Fruit fly (Drosophila melanogaster): ENCODE data around the gene ksh.

ksh gene

DNA sequence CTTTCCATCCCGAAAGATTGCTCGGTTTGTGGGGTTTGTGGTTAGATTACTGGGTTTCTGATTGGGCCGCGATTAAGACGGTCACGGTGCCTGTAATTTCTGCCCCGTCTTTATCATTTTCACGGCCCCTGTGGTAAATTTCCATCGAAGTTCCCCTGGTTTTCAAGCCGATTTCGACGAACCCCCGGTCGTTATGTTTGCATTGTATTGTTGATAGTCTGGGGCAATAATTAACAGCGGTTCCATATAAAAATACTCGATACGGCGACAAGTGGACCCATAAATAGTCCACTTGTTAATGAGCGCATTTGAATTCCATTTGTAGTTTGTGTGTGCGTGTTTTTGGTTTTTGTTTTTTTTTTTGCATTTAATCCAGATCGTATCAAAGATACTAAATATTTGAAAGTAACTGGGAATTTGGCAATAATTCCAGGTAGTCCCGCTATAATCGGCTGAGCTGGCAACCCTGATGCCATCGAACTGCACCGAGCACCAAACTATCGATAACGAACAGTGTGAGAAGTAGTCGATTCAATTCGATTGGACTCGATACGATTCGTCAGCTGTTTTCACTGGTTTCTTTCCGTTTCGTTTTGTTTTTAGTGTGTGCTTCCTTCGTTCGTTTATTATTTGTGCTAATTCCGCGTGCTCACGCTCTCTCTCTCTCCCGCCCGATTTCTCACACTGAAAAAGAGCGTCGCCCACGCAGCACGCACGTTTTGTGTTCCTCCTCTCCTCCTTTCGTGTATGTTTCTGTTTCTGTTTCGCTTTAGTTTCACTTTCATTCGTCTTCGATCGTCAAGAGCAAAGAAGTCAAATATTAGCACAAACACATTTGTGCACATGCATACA is 10.8 kb upstream of the ksh start (continued):
- TF ChIP-seq fru (optimal IDR thresholded peaks at IDR 0.05), result no peak
- TF ChIP-seq pnt (GFP tag; optimal IDR thresholded peaks at IDR 0.05), result no peak
- TF ChIP-seq BEAF-32 (GFP tag; optimal IDR thresholded peaks at IDR 0.05), result peak; percentile 83
- TF ChIP-seq CG13123 (GFP tag; optimal IDR thresholded peaks at IDR 0.05), result no peak
- TF ChIP-seq usp (GFP tag; optimal IDR thresholded peaks at IDR 0.05), result no peak
- TF ChIP-seq gsb (GFP tag; IDR thresholded peaks at IDR 0.05), result no peak
- TF ChIP-seq CG15514 (GFP tag; optimal IDR thresholded peaks at IDR 0.05), result peak; percentile 90
- no peak for TF ChIP-seq CG2202 (tag; optimal IDR thresholded peaks at IDR 0.05)
- TF ChIP-seq tgo (GFP tag; IDR thresholded peaks at IDR 0.05), result peak; percentile 34; the same call in 1 of the 3 replicates
- TF ChIP-seq CG43689 (GFP tag; IDR thresholded peaks at IDR 0.05), result no peak
- TF ChIP-seq HmgZ (tag; optimal IDR thresholded peaks at IDR 0.05), result peak; percentile 41
- peak; percentile 43 for TF ChIP-seq Nf-YC (tag; optimal IDR thresholded peaks at IDR 0.05)
- peak; percentile 27 for TF ChIP-seq crc (GFP tag; optimal IDR thresholded peaks at IDR 0.05)
- TF ChIP-seq B-H1 (GFP tag; IDR thresholded peaks at IDR 0.05), result no peak
- no peak for TF ChIP-seq Fer2 (tag; optimal IDR thresholded peaks at IDR 0.05)
- peak; percentile 39 for TF ChIP-seq CG9215 (GFP tag; IDR thresholded peaks at IDR 0.05)
- TF ChIP-seq run (tag; optimal IDR thresholded peaks at IDR 0.05), result no peak
- TF ChIP-seq CG15073 (GFP tag; optimal IDR thresholded peaks at IDR 0.05), result no peak
- TF ChIP-seq CG15479 (GFP tag; optimal IDR thresholded peaks at IDR 0.05), result peak; percentile 88
- no peak for TF ChIP-seq CG16815 (GFP tag; optimal IDR thresholded peaks at IDR 0.05)
- no peak for TF ChIP-seq ftz-f1 (GFP tag; optimal IDR thresholded peaks at IDR 0.05)
- no peak for TF ChIP-seq Oaz (GFP tag; IDR thresholded peaks at IDR 0.05)
- TF ChIP-seq CG8765 (GFP tag; IDR thresholded peaks at IDR 0.05), result no peak
- TF ChIP-seq nmo (GFP tag; optimal IDR thresholded peaks at IDR 0.05), result peak; percentile 24
- no peak for TF ChIP-seq trh (GFP tag; optimal IDR thresholded peaks at IDR 0.05)
- no peak for TF ChIP-seq jumu (GFP tag; optimal IDR thresholded peaks at IDR 0.05)
- no peak for TF ChIP-seq cas (GFP tag; IDR thresholded peaks at IDR 0.05)
- no peak for TF ChIP-seq dimm (GFP tag; IDR thresholded peaks at IDR 0.05)
- no peak for TF ChIP-seq kni (GFP tag; optimal IDR thresholded peaks at IDR 0.05)
- peak; percentile 47 for TF ChIP-seq Bdp1 (GFP tag; optimal IDR thresholded peaks at IDR 0.05)
- TF ChIP-seq CG7786 (GFP tag; optimal IDR thresholded peaks at IDR 0.05), result peak; percentile 38
- TF ChIP-seq sens-2 (GFP tag; IDR thresholded peaks at IDR 0.05), result no peak
- TF ChIP-seq CG9876 (GFP tag; optimal IDR thresholded peaks at IDR 0.05), result no peak
- TF ChIP-seq CG15696 (tag; optimal IDR thresholded peaks at IDR 0.05), result no peak
- TF ChIP-seq sna (GFP tag; IDR thresholded peaks at IDR 0.05; ENCODE audit: partially characterized antibody), result peak; percentile 90
- no peak for TF ChIP-seq lbe (GFP tag; optimal IDR thresholded peaks at IDR 0.05)
- TF ChIP-seq CG3847 (GFP tag; IDR thresholded peaks at IDR 0.05), result peak; percentile 58
- TF ChIP-seq pan (optimal IDR thresholded peaks at IDR 0.05), result no peak
- TF ChIP-seq pan (GFP tag; optimal IDR thresholded peaks at IDR 0.05 in 1 of 2, IDR thresholded peaks at IDR 0.05 in 1 of 2), result peak in 1 of 2 experiments; percentile 43
- peak; percentile 57; the same call in 1 of the 3 replicates for TF ChIP-seq mld (GFP tag; IDR thresholded peaks at IDR 0.05; ENCODE audit: partially characterized antibody)
- no peak for TF ChIP-seq HLHmδ (GFP tag; optimal IDR thresholded peaks at IDR 0.05)
- TF ChIP-seq Dfd (GFP tag; optimal IDR thresholded peaks at IDR 0.05), result no peak
- TF ChIP-seq dmrt99B (tag; optimal IDR thresholded peaks at IDR 0.05), result no peak
- TF ChIP-seq Rfx (GFP tag; IDR thresholded peaks at IDR 0.05), result peak; percentile 55
- TF ChIP-seq ato (GFP tag; IDR thresholded peaks at IDR 0.05; ENCODE audit: partially characterized antibody), result peak; percentile 62; the same call in 1 of the 2 replicates
- TF ChIP-seq Sox100B (GFP tag; optimal IDR thresholded peaks at IDR 0.05), result no peak
- no peak for TF ChIP-seq CG17568 (GFP tag; optimal IDR thresholded peaks at IDR 0.05)
- no peak for TF ChIP-seq CG9817 (tag; optimal IDR thresholded peaks at IDR 0.05)
- no peak for TF ChIP-seq CG13296 (GFP tag; optimal IDR thresholded peaks at IDR 0.05)
- TF ChIP-seq CG12744 (GFP tag; optimal IDR thresholded peaks at IDR 0.05), result no peak
